Worm (Caenorhabditis elegans) whole organism, L1 larva: Measurements from ENCODE around the gene C05D11.13.

Source experiments
- C04F5.9 ChIP-seq: sonication (generic microtip); optimal IDR thresholded peaks from 2 replicates; lab custom pipeline; 2016; ENCODE audit warnings: missing genetic modification characterization, missing compliant biosample characterization
- C16A3.4 ChIP-seq: fragments of 150-350 bp; optimal IDR thresholded peaks from 2 replicates; lab custom pipeline; 2014; ENCODE audit warnings: missing biosample characterization, missing genetic modification characterization
- F16B12.6 ChIP-seq: fragments of 150-350 bp; optimal IDR thresholded peaks from 2 replicates; lab custom pipeline; 2014; ENCODE audit warnings: missing biosample characterization, missing genetic modification characterization
- aha-1 ChIP-seq: fragments of 150-350 bp; optimal IDR thresholded peaks from 2 replicates; lab custom pipeline; 2014; ENCODE audit warnings: missing biosample characterization, missing genetic modification characterization
- aly-2 ChIP-seq: fragments of 150-350 bp; optimal IDR thresholded peaks from 2 replicates; lab custom pipeline; 2014; ENCODE audit warnings: missing biosample characterization, missing genetic modification characterization
- ama-1 ChIP-seq: fragments of 150-350 bp; optimal IDR thresholded peaks from 2 replicates; lab custom pipeline; 2014
- ceh-8 ChIP-seq: fragments of 200-800 bp; sonication (Bioruptor generic); optimal IDR thresholded peaks from 2 replicates; lab custom pipeline; 2018; ENCODE audit warnings: mild to moderate bottlenecking, missing genetic modification characterization, moderate library complexity, missing compliant biosample characterization
- ceh-82 ChIP-seq, 3 experiments: fragments of 150-350 bp in 1 of 3; sonication (generic microtip) in 2 of 3; optimal IDR thresholded peaks; 2 replicates each; lab custom pipeline; 2014 to 2017; ENCODE audit warnings: missing biosample characterization in 3 of 3, missing genetic modification characterization in 3 of 3
- ceh-88 ChIP-seq: fragments of 200-800 bp; sonication (Bioruptor generic); IDR thresholded peaks from 2 replicates; pipeline ENCODE4 v1.3.6; 2022; ENCODE audit warnings: missing genetic modification characterization, missing compliant biosample characterization
- ces-1 ChIP-seq: fragments of 150-350 bp; optimal IDR thresholded peaks from 2 replicates; lab custom pipeline; 2014; ENCODE audit warnings: missing biosample characterization, missing genetic modification reagents, missing genetic modification characterization
- dpl-1 ChIP-seq, 3 experiments: fragments of 150-350 bp in 2 of 3; sonication (generic microtip) in 1 of 3; optimal IDR thresholded peaks; 2 replicates each; lab custom pipeline; 2014 to 2017; ENCODE audit warnings: missing biosample characterization in 3 of 3, missing genetic modification characterization in 3 of 3, missing genetic modification reagents in 3 of 3
- dsc-1 ChIP-seq: sonication (generic microtip); optimal IDR thresholded peaks from 2 replicates; lab custom pipeline; 2016; ENCODE audit warnings: mild to moderate bottlenecking, missing genetic modification characterization, missing compliant biosample characterization
- efl-1 ChIP-seq, 4 experiments: fragments of 150-350 bp; optimal IDR thresholded peaks in 3 of 4; peaks in 1 of 4; 1 replicate in 1 of 4; 2 replicates in 3 of 4; lab custom pipeline; 2014; ENCODE audit warnings: missing biosample characterization in 2 of 4, missing genetic modification characterization in 2 of 4, missing genetic modification reagents in 2 of 4
- egl-27 ChIP-seq, 2 experiments: fragments of 150-350 bp in 1 of 2; sonication (generic microtip); optimal IDR thresholded peaks; 3 replicates each; lab custom pipeline; 2017 to 2018; ENCODE audit warnings: missing biosample characterization in 2 of 2, missing genetic modification characterization in 2 of 2, missing genetic modification reagents in 2 of 2
- elt-2 ChIP-seq: sonication (generic microtip); optimal IDR thresholded peaks from 2 replicates; lab custom pipeline; 2016; ENCODE audit warnings: missing genetic modification characterization, mild to moderate bottlenecking, inconsistent platforms, missing compliant biosample characterization, missing genetic modification reagents
- fkh-10 ChIP-seq: sonication (generic microtip); optimal IDR thresholded peaks from 2 replicates; lab custom pipeline; 2017; ENCODE audit warnings: missing biosample characterization, missing genetic modification reagents, missing genetic modification characterization
- fkh-8 ChIP-seq: sonication (generic microtip); optimal IDR thresholded peaks from 2 replicates; lab custom pipeline; 2016; ENCODE audit warnings: mild to moderate bottlenecking, missing genetic modification characterization, missing compliant biosample characterization
- fos-1 ChIP-seq: fragments of 150-350 bp; optimal IDR thresholded peaks from 2 replicates; lab custom pipeline; 2014; ENCODE audit warnings: missing biosample characterization, missing genetic modification characterization
- hlh-4 ChIP-seq: sonication (generic microtip); optimal IDR thresholded peaks from 2 replicates; lab custom pipeline; 2016; ENCODE audit warnings: mild to moderate bottlenecking, missing genetic modification characterization, missing compliant biosample characterization
- jun-1 ChIP-seq: fragments of 150-350 bp; optimal IDR thresholded peaks from 2 replicates; lab custom pipeline; 2014; ENCODE audit warnings: missing biosample characterization, missing genetic modification reagents, missing genetic modification characterization
- lin-13 ChIP-seq: fragments of 150-350 bp; optimal IDR thresholded peaks from 2 replicates; lab custom pipeline; 2014; ENCODE audit warnings: missing biosample characterization, missing genetic modification reagents, missing genetic modification characterization
- lin-14 ChIP-seq: fragments of 200-800 bp; sonication (Bioruptor generic); optimal IDR thresholded peaks from 2 replicates; lab custom pipeline; 2018; ENCODE audit warnings: mild to moderate bottlenecking, missing genetic modification characterization, moderate library complexity, missing compliant biosample characterization
- lin-15B ChIP-seq: fragments of 150-350 bp; sonication (generic microtip); optimal IDR thresholded peaks from 3 replicates; lab custom pipeline; 2014; ENCODE audit warnings: missing biosample characterization, missing genetic modification characterization
- lin-35 ChIP-seq, 2 experiments: fragments of 150-350 bp; optimal IDR thresholded peaks; 2 replicates each; lab custom pipeline; 2014; ENCODE audit warnings: missing biosample characterization in 2 of 2, missing genetic modification characterization in 2 of 2, missing genetic modification reagents in 2 of 2
- mab-9 ChIP-seq: fragments of 200-800 bp; sonication (Bioruptor generic); IDR thresholded peaks from 2 replicates; pipeline ENCODE4 v1.3.6; 2022; ENCODE audit warnings: missing genetic modification reagents, missing genetic modification characterization, missing compliant biosample characterization
- mdl-1 ChIP-seq, 2 experiments: fragments of 150-350 bp; optimal IDR thresholded peaks; 2 replicates each; lab custom pipeline; 2014 to 2017; ENCODE audit warnings: missing biosample characterization in 2 of 2, missing genetic modification characterization in 2 of 2, inconsistent platforms in 1 of 2
- mef-2 ChIP-seq: fragments of 150-350 bp; optimal IDR thresholded peaks from 2 replicates; lab custom pipeline; 2014; ENCODE audit warnings: missing biosample characterization, missing genetic modification characterization
- mep-1 ChIP-seq: fragments of 150-350 bp; optimal IDR thresholded peaks from 2 replicates; lab custom pipeline; 2014; ENCODE audit warnings: missing biosample characterization, missing genetic modification characterization
- nhr-11 ChIP-seq: fragments of 150-350 bp; optimal IDR thresholded peaks from 2 replicates; lab custom pipeline; 2014; ENCODE audit warnings: missing biosample characterization, missing genetic modification characterization
- nhr-12 ChIP-seq: sonication (generic microtip); optimal IDR thresholded peaks from 2 replicates; lab custom pipeline; 2017; ENCODE audit warnings: missing biosample characterization, missing genetic modification characterization
- nhr-20 ChIP-seq: sonication (generic microtip); optimal IDR thresholded peaks from 2 replicates; lab custom pipeline; 2016; ENCODE audit warnings: mild to moderate bottlenecking, missing genetic modification characterization, missing compliant biosample characterization
- nhr-237 ChIP-seq: fragments of 150-350 bp; optimal IDR thresholded peaks from 2 replicates; lab custom pipeline; 2014; ENCODE audit warnings: missing biosample characterization, missing genetic modification characterization
- nhr-76 ChIP-seq: sonication (generic microtip); optimal IDR thresholded peaks from 2 replicates; lab custom pipeline; 2017; ENCODE audit warnings: missing biosample characterization, missing genetic modification characterization
- nhr-84 ChIP-seq: sonication (generic microtip); optimal IDR thresholded peaks from 2 replicates; lab custom pipeline; 2017; ENCODE audit warnings: missing biosample characterization, missing genetic modification characterization
- nhr-85 ChIP-seq: sonication (generic microtip); peaks from one replicate; lab custom pipeline; 2016; ENCODE audit warnings: missing genetic modification characterization, inconsistent platforms, missing compliant biosample characterization
- pag-3 ChIP-seq: sonication (generic microtip); optimal IDR thresholded peaks from 2 replicates; lab custom pipeline; 2017; ENCODE audit warnings: missing genetic modification characterization, mild to moderate bottlenecking, missing compliant biosample characterization, antibody characterized with exemption, borderline replicate concordance; ENCODE audit not compliant: insufficient read depth
- pax-3 ChIP-seq: fragments of 200-800 bp; sonication (Bioruptor generic); optimal IDR thresholded peaks from 2 replicates; lab custom pipeline; 2018; ENCODE audit warnings: mild to moderate bottlenecking, missing genetic modification characterization, moderate library complexity, missing compliant biosample characterization
- pqm-1 ChIP-seq: sonication (generic microtip); optimal IDR thresholded peaks from 3 replicates; lab custom pipeline; 2017; ENCODE audit warnings: missing biosample characterization, missing genetic modification characterization
- rnt-1 ChIP-seq: sonication (generic microtip); optimal IDR thresholded peaks from 2 replicates; lab custom pipeline; 2016; ENCODE audit warnings: mild to moderate bottlenecking, missing genetic modification characterization, moderate library complexity, missing compliant biosample characterization
- skn-1 ChIP-seq: fragments of 150-350 bp; optimal IDR thresholded peaks from 2 replicates; lab custom pipeline; 2014; ENCODE audit warnings: missing biosample characterization, missing genetic modification characterization
- snpc-4 ChIP-seq: fragments of 150-350 bp; optimal IDR thresholded peaks from 2 replicates; lab custom pipeline; 2014; ENCODE audit warnings: missing biosample characterization, missing genetic modification characterization
- snu-23 ChIP-seq: sonication (generic microtip); optimal IDR thresholded peaks from 2 replicates; lab custom pipeline; 2016; ENCODE audit warnings: missing genetic modification characterization, missing compliant biosample characterization
- sox-4 ChIP-seq: sonication (generic microtip); optimal IDR thresholded peaks from 2 replicates; lab custom pipeline; 2016; ENCODE audit warnings: missing genetic modification characterization, missing compliant biosample characterization
- sptf-1 ChIP-seq: fragments of 150-350 bp; optimal IDR thresholded peaks from 2 replicates; lab custom pipeline; 2014; ENCODE audit warnings: missing biosample characterization, missing genetic modification characterization
- swsn-7 ChIP-seq: sonication (generic microtip); optimal IDR thresholded peaks from 2 replicates; lab custom pipeline; 2016; ENCODE audit warnings: missing genetic modification characterization, missing compliant biosample characterization
- tlp-1 ChIP-seq: fragments of 150-350 bp; optimal IDR thresholded peaks from 2 replicates; lab custom pipeline; 2014; ENCODE audit warnings: missing biosample characterization, missing genetic modification characterization
- unc-130 ChIP-seq: fragments of 150-350 bp; optimal IDR thresholded peaks from 2 replicates; lab custom pipeline; 2017; ENCODE audit warnings: missing biosample characterization, missing genetic modification characterization, inconsistent platforms
- unc-30 ChIP-seq: sonication (generic microtip); optimal IDR thresholded peaks from 2 replicates; lab custom pipeline; 2017; ENCODE audit warnings: missing biosample characterization, missing genetic modification characterization
- unc-86 ChIP-seq: sonication (generic microtip); optimal IDR thresholded peaks from 2 replicates; lab custom pipeline; 2016; ENCODE audit warnings: missing genetic modification characterization, missing compliant biosample characterization
- zag-1 ChIP-seq: fragments of 150-350 bp; optimal IDR thresholded peaks from 2 replicates; lab custom pipeline; 2014; ENCODE audit warnings: missing biosample characterization, missing genetic modification characterization
- zip-4 ChIP-seq: fragments of 200-800 bp; sonication (Bioruptor generic); optimal IDR thresholded peaks from 2 replicates; lab custom pipeline; 2018; ENCODE audit warnings: mild to moderate bottlenecking, missing genetic modification characterization, moderate library complexity, missing compliant biosample characterization

Gene C05D11.13

DNA sequence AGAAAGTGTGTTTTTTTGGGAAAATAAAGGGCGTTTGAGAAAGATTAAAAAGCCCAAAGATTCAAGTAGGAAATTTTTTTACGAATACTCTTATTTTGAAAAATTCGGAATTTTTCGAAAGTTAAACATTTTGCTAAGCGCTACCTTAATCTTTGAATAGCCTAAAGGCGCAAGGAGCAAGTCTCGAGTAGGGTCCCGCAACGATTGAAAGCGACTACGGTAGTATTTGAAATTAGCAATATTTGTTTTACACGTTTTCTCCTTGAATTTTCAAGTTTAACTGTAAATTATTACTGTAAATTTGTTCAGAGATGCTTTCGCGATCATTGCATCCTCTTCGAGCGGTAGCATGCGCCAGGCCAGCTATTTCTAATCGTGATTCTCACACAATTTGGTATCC, 20.5 kb upstream of the C05D11.13 start, which contains the start of gene nduf-2.2:
Gene nduf-2.2 (plus strand): TSS at position 310 of the 400 bp plus-strand sequence.
- TF ChIP-seq C16A3.4 (tag; lab: Kevin White, UChicago) (no peak), ces-1 (GFP tag; lab: Kevin White, UChicago) (no peak)

DNA sequence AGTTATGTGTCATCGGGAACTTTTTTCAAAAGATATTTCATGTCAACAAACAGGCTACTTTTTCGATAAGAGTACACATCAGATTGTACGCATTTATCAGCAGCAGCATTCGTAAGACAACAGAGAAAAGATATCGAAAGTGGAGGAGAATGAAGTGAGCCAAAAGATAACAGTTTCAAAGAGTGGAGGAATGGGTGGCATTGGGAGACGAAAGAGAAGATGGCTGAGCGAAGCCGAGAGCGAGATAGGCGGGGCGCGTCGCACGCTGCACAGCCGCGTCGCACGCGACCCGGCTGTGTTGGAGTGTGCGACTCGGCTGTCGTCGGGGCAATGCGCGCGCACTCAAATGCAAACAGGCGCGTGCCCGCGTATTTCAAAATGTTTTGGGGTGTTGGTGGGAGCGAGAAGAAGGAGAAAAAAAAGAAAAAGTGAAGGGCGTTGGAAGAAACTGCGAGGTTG, 19.8 kb upstream of the C05D11.13 start:
- TF ChIP-seq lin-14 (peak; percentile 95), lin-13 (GFP tag; lab: Kevin White, UChicago) (peak; percentile 85), mdl-1 (tag; optimal IDR thresholded peaks at IDR 0.05; lab: Kevin White, UChicago) (peak; percentile 22 to 89), ama-1 (lab: Kevin White, UChicago) (no peak), F16B12.6 (peak; percentile 63), lin-15B (peak; percentile 69), dpl-1 (GFP tag; optimal IDR thresholded peaks at IDR 0.05; lab: Kevin White, UChicago) (peak; percentile 78 to 83 (median 78)), mef-2 (tag; lab: Kevin White, UChicago) (peak; percentile 73), dsc-1 (tag; lab: Kevin White, UChicago) (peak; percentile 85), fkh-10 (GFP tag; lab: Kevin White, UChicago) (peak; percentile 57), aha-1 (peak; percentile 3), fkh-8 (peak; percentile 88), zip-4 (GFP tag; lab: Kevin White, UChicago) (peak; percentile 55), ceh-8 (GFP tag; lab: Kevin White, UChicago) (peak; percentile 62), pag-3 (tag; lab: Kevin White, UChicago) (no peak), nhr-11 (tag; lab: Kevin White, UChicago) (no peak), C04F5.9 (tag; lab: Kevin White, UChicago) (peak; percentile 11), ceh-82 (tag; optimal IDR thresholded peaks at IDR 0.05; lab: Kevin White, UChicago) (peak; percentile 78 to 92 (median 83)), rnt-1 (tag; lab: Kevin White, UChicago) (peak; percentile 82), nhr-20 (peak; percentile 90), C16A3.4 (tag; lab: Kevin White, UChicago) (peak; percentile 78), pax-3 (peak; percentile 69), unc-30 (tag; lab: Kevin White, UChicago) (no peak), mep-1 (tag; lab: Kevin White, UChicago) (peak; percentile 57), egl-27 (tag; optimal IDR thresholded peaks at IDR 0.05; lab: Kevin White, UChicago) (no peak), unc-130 (tag; lab: Kevin White, UChicago) (peak; percentile 68), zag-1 (tag; lab: Kevin White, UChicago) (no peak), lin-35 (GFP tag; optimal IDR thresholded peaks at IDR 0.05; lab: Kevin White, UChicago) (peak; percentile 79 to 83), hlh-4 (tag; lab: Kevin White, UChicago) (no peak), snpc-4 (peak; percentile 49), skn-1 (peak; percentile 86), aly-2 (tag; lab: Kevin White, UChicago) (no peak), snu-23 (GFP tag; lab: Kevin White, UChicago) (peak; percentile 93), nhr-85 (tag; lab: Kevin White, UChicago) (peak; percentile 87), nhr-12 (no peak), sox-4 (tag; lab: Kevin White, UChicago) (no peak), swsn-7 (tag; lab: Kevin White, UChicago) (peak; percentile 91), jun-1 (tag; lab: Kevin White, UChicago) (peak; percentile 89), pqm-1 (peak; percentile 86), ceh-88 (peak; percentile 76), unc-86 (tag; lab: Kevin White, UChicago) (peak; percentile 64), mab-9 (GFP tag; lab: Robert Waterston, UW) (peak; percentile 71), nhr-76 (tag; lab: Kevin White, UChicago) (no peak), sptf-1 (tag; lab: Kevin White, UChicago) (no peak), elt-2 (tag; lab: Kevin White, UChicago) (peak; percentile 96), ces-1 (GFP tag; lab: Kevin White, UChicago) (no peak), nhr-237 (tag; lab: Kevin White, UChicago) (peak; percentile 6), nhr-84 (tag; lab: Kevin White, UChicago) (no peak), efl-1 (optimal IDR thresholded peaks at IDR 0.05; lab: Kevin White, UChicago) (peak; percentile 61 to 83), efl-1 (GFP tag; optimal IDR thresholded peaks at IDR 0.05 in 1 of 2; lab: Kevin White, UChicago) (peak; percentile 80 to 98), tlp-1 (tag; lab: Kevin White, UChicago) (no peak), fos-1 (tag; lab: Kevin White, UChicago) (no peak)
